Fruit fly (Drosophila melanogaster) ovary, adult (tissue): ENCODE results near the gene rhea.

Experiments used
- CG17801 ChIP-seq: fragments of 200-800 bp; optimal IDR thresholded peaks from 2 replicates; lab custom pipeline; 2019; ENCODE audit warnings: missing biosample characterization, mild to moderate bottlenecking, missing genetic modification characterization, moderate library complexity; ENCODE audit not compliant: partially characterized antibody

rhea gene

dm6 chr3L:8529701-8530100 is 15.1 kb upstream of the rhea start:
- TF ChIP-seq CG17801 (GFP tag; lab: Kevin White, UChicago): no peak

dm6 chr3L:8534386-8535306 is 10.2 kb upstream of the rhea start, which contains the start of gene ergic53:
Gene ergic53 (plus strand): TSS chr3L:8534977.
- TF ChIP-seq CG17801 (GFP tag; lab: Kevin White, UChicago): no peak

dm6 chr3L:8536387-8536786 is 8.4 kb upstream of the rhea start:
- TF ChIP-seq CG17801 (GFP tag; lab: Kevin White, UChicago): no peak

dm6 chr3L:8538355-8538754 is 6.4 kb upstream of the rhea start:
- TF ChIP-seq CG17801 (GFP tag; lab: Kevin White, UChicago): no peak

dm6 chr3L:8540509-8540908 is 4.3 kb upstream of the rhea start:
- no peak for TF ChIP-seq CG17801 (GFP tag; lab: Kevin White, UChicago)

dm6 chr3L:8541669-8542068 is 3.1 kb upstream of the rhea start:
- TF ChIP-seq CG17801 (GFP tag; lab: Kevin White, UChicago): no peak

dm6 chr3L:8542213-8542612 is 2.6 kb upstream of the rhea start:
- no peak for TF ChIP-seq CG17801 (GFP tag; lab: Kevin White, UChicago)

dm6 chr3L:8543866-8544265 is 935 bp upstream of the rhea start:
- no peak for TF ChIP-seq CG17801 (GFP tag; lab: Kevin White, UChicago)

dm6 chr3L:8545473-8545872 is 672 bp downstream of the rhea start:
- TF ChIP-seq CG17801 (GFP tag; lab: Kevin White, UChicago): no peak

- peak; percentile 48 for TF ChIP-seq CG17801 (GFP tag; lab: Kevin White, UChicago)
Measured at dm6 chr3L:8546355-8546771, 1.6 kb downstream of the rhea start.

dm6 chr3L:8547104-8547523 is 2.3 kb downstream of the rhea start:
- TF ChIP-seq CG17801 (GFP tag; lab: Kevin White, UChicago): peak; percentile 47

dm6 chr3L:8549183-8549890 is 4.5 kb downstream of the rhea start:
- TF ChIP-seq CG17801 (GFP tag; lab: Kevin White, UChicago): peak; percentile 12

dm6 chr3L:8550836-8551235 is 6.0 kb downstream of the rhea start:
- TF ChIP-seq CG17801 (GFP tag; lab: Kevin White, UChicago): no peak

dm6 chr3L:8553125-8553524 is 8.3 kb downstream of the rhea start:
- no peak for TF ChIP-seq CG17801 (GFP tag; lab: Kevin White, UChicago)

- TF ChIP-seq CG17801 (GFP tag; lab: Kevin White, UChicago): no peak
Measured at dm6 chr3L:8554024-8554642, 9.3 kb downstream of the rhea start.
